Worm (Caenorhabditis elegans): ENCODE data around the gene F08G12.1.

ce11 chrX:11266711-11267110 is 39.0 kb downstream of the F08G12.1 start, which contains the start of gene C03A3.9:
- TF ChIP-seq flt-1 (GFP tag; IDR thresholded peaks at IDR 0.05) (no peak), ztf-23 (GFP tag; IDR thresholded peaks at IDR 0.05) (no peak), med-1 (GFP tag; optimal IDR thresholded peaks at IDR 0.05; ENCODE audit: insufficient read depth) (no peak), T22C8.4 (GFP tag; IDR thresholded peaks at IDR 0.05) (no peak), ztf-29 (GFP tag; IDR thresholded peaks at IDR 0.05) (no peak)

Data from whole organism, midembryonic.